Fruit fly (Drosophila melanogaster) whole organism, wandering third instar larva: Measurements from ENCODE around the gene CG8301.
A peak's percentile ranks its signal among the peaks of the same experiment; 100 is the strongest.

Experiments used
- CG9705 ChIP-seq: fragments of 200-800 bp; sonication (Bioruptor generic); optimal IDR thresholded peaks from 2 replicates; lab custom pipeline; 2018; ENCODE audit warnings: missing biosample characterization, mild to moderate bottlenecking, missing genetic modification characterization
- Dfd ChIP-seq: fragments of >200 bp; optimal IDR thresholded peaks from 2 replicates; lab custom pipeline; 2017; ENCODE audit warnings: missing biosample characterization, missing genetic modification characterization
- GATAd ChIP-seq: sonication (Bioruptor generic); optimal IDR thresholded peaks from 2 replicates; lab custom pipeline; 2016; ENCODE audit warnings: missing biosample characterization, missing genetic modification characterization
- HLH106 ChIP-seq: fragments of 200-800 bp; optimal IDR thresholded peaks from 3 replicates; lab custom pipeline; 2019; ENCODE audit warnings: missing biosample characterization, mild to moderate bottlenecking, missing genetic modification characterization, moderate library complexity
- Hnf4 ChIP-seq: fragments of 200-800 bp; sonication (Bioruptor generic); optimal IDR thresholded peaks from 2 replicates; lab custom pipeline; 2016; ENCODE audit warnings: missing biosample characterization, mild to moderate bottlenecking, missing genetic modification characterization
- Hr78 ChIP-seq: fragments of >200 bp; optimal IDR thresholded peaks from 2 replicates; lab custom pipeline; 2017; ENCODE audit warnings: missing biosample characterization, missing genetic modification characterization
- Hr83 ChIP-seq: fragments of 200-300 bp; sonication (Bioruptor generic); optimal IDR thresholded peaks from 2 replicates; lab custom pipeline; 2016; ENCODE audit warnings: missing biosample characterization, mild to moderate bottlenecking, missing genetic modification characterization, moderate library complexity; ENCODE audit not compliant: poor library complexity, severe bottlenecking
- Jra ChIP-seq: sonication (Bioruptor generic); optimal IDR thresholded peaks from 2 replicates; lab custom pipeline; 2016; ENCODE audit warnings: missing biosample characterization, missing genetic modification characterization
- Myc ChIP-seq: fragments of >200 bp; optimal IDR thresholded peaks from 2 replicates; lab custom pipeline; 2017
- N ChIP-seq: fragments of >200 bp; optimal IDR thresholded peaks from 2 replicates; lab custom pipeline; 2018; ENCODE audit warnings: missing biosample characterization, missing external identifiers, missing genetic modification characterization
- OdsH ChIP-seq: fragments of 200-800 bp; sonication (Bioruptor generic); optimal IDR thresholded peaks from 2 replicates; lab custom pipeline; 2016; ENCODE audit warnings: missing biosample characterization, mild to moderate bottlenecking, missing genetic modification characterization
- Rel ChIP-seq, 2 experiments: fragments of 200-800 bp; sonication (Bioruptor generic) in 1 of 2; optimal IDR thresholded peaks; 2 replicates in 1 of 2; 3 replicates in 1 of 2; lab custom pipeline; 2016 to 2019; ENCODE audit warnings: mild to moderate bottlenecking in 2 of 2, missing biosample characterization in 2 of 2, missing genetic modification characterization in 2 of 2, moderate library complexity in 1 of 2
- Sp1 ChIP-seq: fragments of 200-800 bp; sonication (Bioruptor generic); optimal IDR thresholded peaks from 3 replicates; lab custom pipeline; 2019; ENCODE audit warnings: missing biosample characterization, mild to moderate bottlenecking, missing genetic modification characterization, moderate library complexity
- Vsx2 ChIP-seq: fragments of 200-300, 225-300 bp; sonication (Bioruptor generic); optimal IDR thresholded peaks from 2 replicates; lab custom pipeline; 2018; ENCODE audit warnings: missing biosample characterization, missing genetic modification characterization; ENCODE audit not compliant: partially characterized antibody
- br ChIP-seq: fragments of 200-800 bp; sonication (Bioruptor generic); optimal IDR thresholded peaks from 2 replicates; lab custom pipeline; 2016; ENCODE audit warnings: missing biosample characterization, missing genetic modification characterization
- brk ChIP-seq: fragments of 200-800 bp; sonication (Bioruptor generic); optimal IDR thresholded peaks from 2 replicates; lab custom pipeline; 2016; ENCODE audit warnings: missing biosample characterization, mild to moderate bottlenecking, missing genetic modification characterization
- dmrt93B ChIP-seq: fragments of 200-800 bp; sonication (Bioruptor generic); optimal IDR thresholded peaks from 2 replicates; lab custom pipeline; 2018; ENCODE audit warnings: missing biosample characterization, mild to moderate bottlenecking, missing genetic modification characterization
- dsf ChIP-seq: sonication (Bioruptor generic); optimal IDR thresholded peaks from 2 replicates; lab custom pipeline; 2016; ENCODE audit warnings: missing biosample characterization, missing genetic modification characterization, borderline replicate concordance
- ey ChIP-seq: fragments of 200-800 bp; sonication (Bioruptor generic); optimal IDR thresholded peaks from 2 replicates; lab custom pipeline; 2016; ENCODE audit warnings: missing biosample characterization, missing genetic modification characterization
- foxo ChIP-seq, 2 experiments: fragments of 200-800 bp; sonication (Bioruptor generic); optimal IDR thresholded peaks; 2 replicates in 1 of 2; 3 replicates in 1 of 2; lab custom pipeline; 2016 to 2017; ENCODE audit warnings: missing biosample characterization in 2 of 2, missing genetic modification characterization in 2 of 2
- fru ChIP-seq: fragments of 200-800 bp; sonication (Bioruptor generic); optimal IDR thresholded peaks from 3 replicates; lab custom pipeline; 2016; ENCODE audit warnings: missing biosample characterization, mild to moderate bottlenecking, missing genetic modification characterization
- h ChIP-seq: fragments of 200-800 bp; sonication (Bioruptor generic); optimal IDR thresholded peaks from 3 replicates; lab custom pipeline; 2016; ENCODE audit warnings: missing biosample characterization, mild to moderate bottlenecking, missing genetic modification characterization
- lola ChIP-seq: fragments of >200 bp; optimal IDR thresholded peaks from 2 replicates; lab custom pipeline; 2017; ENCODE audit warnings: missing biosample characterization, missing genetic modification characterization
- psq ChIP-seq: fragments of 200-800 bp; sonication (Bioruptor generic); optimal IDR thresholded peaks from 3 replicates; lab custom pipeline; 2017; ENCODE audit warnings: missing biosample characterization, mild to moderate bottlenecking, missing genetic modification characterization, moderate library complexity
- rgr ChIP-seq: fragments of 200-800 bp; sonication (Bioruptor generic); optimal IDR thresholded peaks from 3 replicates; lab custom pipeline; 2016; ENCODE audit warnings: missing biosample characterization, mild to moderate bottlenecking, missing genetic modification characterization
- sage ChIP-seq: fragments of 200-800 bp; sonication (Bioruptor generic); optimal IDR thresholded peaks from 2 replicates; lab custom pipeline; 2016; ENCODE audit warnings: missing biosample characterization, mild to moderate bottlenecking, missing genetic modification characterization
- sv ChIP-seq: fragments of 200-800 bp; sonication (Bioruptor generic); optimal IDR thresholded peaks from 3 replicates; lab custom pipeline; 2016; ENCODE audit warnings: missing biosample characterization, missing genetic modification characterization
- tai ChIP-seq: sonication (Bioruptor generic); optimal IDR thresholded peaks from 2 replicates; lab custom pipeline; 2016; ENCODE audit warnings: missing biosample characterization, missing genetic modification characterization
- usp ChIP-seq: fragments of >200 bp; optimal IDR thresholded peaks from 2 replicates; lab custom pipeline; 2017; ENCODE audit warnings: missing biosample characterization, missing genetic modification characterization
- woc ChIP-seq: sonication (Bioruptor generic); optimal IDR thresholded peaks from 2 replicates; lab custom pipeline; 2016; ENCODE audit warnings: missing biosample characterization, mild to moderate bottlenecking, missing genetic modification characterization

Gene CG8301

dm6 chr3R:9620278-9620677 is 39.2 kb downstream of the CG8301 start:
- TF ChIP-seq br (GFP tag; lab: Kevin White, UChicago) (no peak), psq (GFP tag; lab: Kevin White, UChicago) (no peak), Myc (lab: Kevin White, UChicago) (no peak), ey (no peak), Rel (GFP tag; optimal IDR thresholded peaks at IDR 0.05; lab: Kevin White, UChicago) (no peak), Rel (tag; optimal IDR thresholded peaks at IDR 0.05; lab: Kevin White, UChicago) (no peak)

- no peak for TF ChIP-seq woc
- no peak for TF ChIP-seq h (GFP tag; lab: Kevin White, UChicago)
- TF ChIP-seq usp (GFP tag; lab: Kevin White, UChicago) = no peak
- peak; percentile 89 for TF ChIP-seq Hr83
Measured at dm6 chr3R:9625443-9625842, 44.3 kb downstream of the CG8301 start.

- TF ChIP-seq Vsx2 = no peak
- TF ChIP-seq lola (GFP tag; lab: Kevin White, UChicago) = no peak
- TF ChIP-seq Sp1 = no peak
- no peak for TF ChIP-seq Hr78 (GFP tag; lab: Kevin White, UChicago)
- no peak for TF ChIP-seq sv (GFP tag; lab: Kevin White, UChicago)
- no peak for TF ChIP-seq sage
- TF ChIP-seq dsf = no peak
- TF ChIP-seq usp (GFP tag; lab: Kevin White, UChicago) = no peak
- no peak for TF ChIP-seq tai (GFP tag; lab: Kevin White, UChicago)
- no peak for TF ChIP-seq Dfd
- no peak for TF ChIP-seq woc
- TF ChIP-seq N (GFP tag; lab: Kevin White, UChicago) = no peak
- TF ChIP-seq h (GFP tag; lab: Kevin White, UChicago) = no peak
- no peak for TF ChIP-seq fru
- TF ChIP-seq Hr83 = no peak
- TF ChIP-seq Myc (lab: Kevin White, UChicago) = no peak
Measured at dm6 chr3R:9626266-9626665, 45.2 kb downstream of the CG8301 start.

- peak; percentile 58 for TF ChIP-seq brk (GFP tag; lab: Kevin White, UChicago)
- TF ChIP-seq Hnf4 = peak; percentile 79
- peak; percentile 60 for TF ChIP-seq fru
- TF ChIP-seq Sp1 = peak; percentile 59
- peak; percentile 48 for TF ChIP-seq sv (GFP tag; lab: Kevin White, UChicago)
- peak in 1 of 2 experiments; percentile 73 for TF ChIP-seq foxo (GFP tag; optimal IDR thresholded peaks at IDR 0.05; lab: Kevin White, UChicago)
- TF ChIP-seq psq (GFP tag; lab: Kevin White, UChicago) = peak; percentile 42
- peak; percentile 73 for TF ChIP-seq rgr
- TF ChIP-seq dsf = no peak
- TF ChIP-seq HLH106 (tag; lab: Kevin White, UChicago) = peak; percentile 62
- TF ChIP-seq woc = peak; percentile 25
- TF ChIP-seq N (GFP tag; lab: Kevin White, UChicago) = no peak
- TF ChIP-seq Hr83 = no peak
- peak; percentile 8 for TF ChIP-seq CG9705 (GFP tag; lab: Kevin White, UChicago)
- TF ChIP-seq h (GFP tag; lab: Kevin White, UChicago) = peak; percentile 75
- peak; percentile 84 for TF ChIP-seq Jra (GFP tag; lab: Kevin White, UChicago)
- peak; percentile 60 for TF ChIP-seq br (GFP tag; lab: Kevin White, UChicago)
- TF ChIP-seq ey = peak; percentile 61
- TF ChIP-seq lola (GFP tag; lab: Kevin White, UChicago) = no peak
- TF ChIP-seq Rel (GFP tag; optimal IDR thresholded peaks at IDR 0.05; lab: Kevin White, UChicago) = no peak
- TF ChIP-seq Rel (tag; optimal IDR thresholded peaks at IDR 0.05; lab: Kevin White, UChicago) = peak; percentile 39
- TF ChIP-seq OdsH (GFP tag; lab: Kevin White, UChicago) = peak; percentile 45
- peak; percentile 6 for TF ChIP-seq sage
- no peak for TF ChIP-seq dmrt93B (GFP tag; lab: Kevin White, UChicago)
- TF ChIP-seq, all 38 proteins: peak for 18
Measured at dm6 chr3R:9626880-9627401, 45.8 kb downstream of the CG8301 start, which contains the start of the genes CG9427 and CG8319. CG9427 (minus strand) TSS chr3R:9626930. CG8319 (plus strand) TSS chr3R:9627321.

DNA sequence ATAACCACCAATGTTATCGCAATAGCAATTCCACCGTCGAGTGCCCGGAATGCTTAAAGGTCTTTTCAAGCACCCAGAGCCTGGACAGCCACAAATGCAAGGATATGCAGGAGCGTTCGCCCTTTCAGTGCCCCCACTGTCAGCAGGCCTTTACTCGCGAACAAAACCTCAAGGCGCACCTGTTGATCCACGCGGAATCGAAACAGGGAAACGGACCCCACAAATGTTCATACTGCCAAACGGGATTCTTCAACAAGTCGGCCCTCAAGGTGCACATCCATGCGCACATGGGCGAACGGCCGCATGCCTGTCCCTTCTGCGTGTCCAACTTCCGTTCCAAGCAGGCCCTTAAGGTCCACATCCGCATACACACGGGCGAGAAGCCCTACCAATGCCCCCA is 46.9 kb downstream of the CG8301 start:
- TF ChIP-seq usp (GFP tag; lab: Kevin White, UChicago) (no peak), sv (GFP tag; lab: Kevin White, UChicago) (no peak), fru (no peak), dmrt93B (GFP tag; lab: Kevin White, UChicago) (no peak), h (GFP tag; lab: Kevin White, UChicago) (no peak), Dfd (no peak), Hnf4 (no peak), GATAd (GFP tag; lab: Kevin White, UChicago) (no peak)
